Worm (Caenorhabditis elegans) whole organism, late embryonic: ENCODE results near the gene ZK856.6.

ENCODE experiments used
- C08G9.2 ChIP-seq: sonication (generic microtip); optimal IDR thresholded peaks from 2 replicates; lab custom pipeline; 2016; ENCODE audit warnings: mild to moderate bottlenecking, missing genetic modification characterization, moderate library complexity, missing compliant biosample characterization
- F13H6.1 ChIP-seq: sonication (generic microtip); optimal IDR thresholded peaks from 2 replicates; lab custom pipeline; 2016; ENCODE audit warnings: missing genetic modification characterization, missing compliant biosample characterization
- K02D7.2 ChIP-seq: sonication (generic microtip); optimal IDR thresholded peaks from 2 replicates; lab custom pipeline; 2017; ENCODE audit warnings: mild to moderate bottlenecking, missing genetic modification characterization, missing compliant biosample characterization
- ama-1 ChIP-seq: fragments of 150-350 bp; optimal IDR thresholded peaks from 2 replicates; lab custom pipeline; 2014
- ceh-19 ChIP-seq: fragments of 200-800 bp; sonication (Bioruptor generic); optimal IDR thresholded peaks from 2 replicates; lab custom pipeline; 2018; ENCODE audit warnings: mild to moderate bottlenecking, missing genetic modification characterization, missing compliant biosample characterization
- ceh-2 ChIP-seq: sonication (generic microtip); optimal IDR thresholded peaks from 2 replicates; lab custom pipeline; 2016; ENCODE audit warnings: missing genotype, missing genetic modification characterization, missing compliant biosample characterization
- ceh-24 ChIP-seq: sonication (generic microtip); optimal IDR thresholded peaks from 2 replicates; lab custom pipeline; 2016; ENCODE audit warnings: mild to moderate bottlenecking, missing genetic modification characterization, missing compliant biosample characterization
- ceh-34 ChIP-seq: sonication (generic microtip); optimal IDR thresholded peaks from 2 replicates; lab custom pipeline; 2016; ENCODE audit warnings: mild to moderate bottlenecking, missing genetic modification characterization, missing compliant biosample characterization
- ceh-45 ChIP-seq: fragments of 200-800 bp; sonication (Bioruptor generic); IDR thresholded peaks from 2 replicates; pipeline ENCODE4 v1.3.6; 2022; ENCODE audit warnings: missing genetic modification reagents, missing genetic modification characterization, missing compliant biosample characterization
- ceh-6 ChIP-seq: fragments of 200-800 bp; sonication (Bioruptor generic); optimal IDR thresholded peaks from 2 replicates; lab custom pipeline; 2018; ENCODE audit warnings: mild to moderate bottlenecking, missing genetic modification characterization, missing compliant biosample characterization
- ceh-9 ChIP-seq: sonication (generic microtip); optimal IDR thresholded peaks from 2 replicates; lab custom pipeline; 2016; ENCODE audit warnings: mild to moderate bottlenecking, missing genetic modification characterization, inconsistent platforms, missing compliant biosample characterization
- che-1 ChIP-seq: sonication (generic microtip); optimal IDR thresholded peaks from 2 replicates; lab custom pipeline; 2016; ENCODE audit warnings: mild to moderate bottlenecking, missing genetic modification characterization, missing compliant biosample characterization
- dmd-4 ChIP-seq: sonication (generic microtip); optimal IDR thresholded peaks from 2 replicates; lab custom pipeline; 2016; ENCODE audit warnings: borderline replicate concordance, missing genetic modification characterization, missing compliant biosample characterization
- elt-2 ChIP-seq: sonication (generic microtip); optimal IDR thresholded peaks from 2 replicates; lab custom pipeline; 2016; ENCODE audit warnings: missing genetic modification reagents, missing genetic modification characterization, missing compliant biosample characterization
- ets-4 ChIP-seq: sonication (generic microtip); optimal IDR thresholded peaks from 2 replicates; lab custom pipeline; 2016; ENCODE audit warnings: missing genetic modification characterization, missing compliant biosample characterization
- fkh-10 ChIP-seq: fragments of 150-350 bp; optimal IDR thresholded peaks from 2 replicates; lab custom pipeline; 2014; ENCODE audit warnings: missing biosample characterization, missing genetic modification reagents, missing genetic modification characterization
- hlh-13 ChIP-seq: fragments of 200-800 bp; sonication (Bioruptor generic); optimal IDR thresholded peaks from 2 replicates; lab custom pipeline; 2018; ENCODE audit warnings: mild to moderate bottlenecking, missing genetic modification characterization, missing compliant biosample characterization
- hlh-30 ChIP-seq: sonication (generic microtip); optimal IDR thresholded peaks from 2 replicates; lab custom pipeline; 2017; ENCODE audit warnings: antibody characterized with exemption, missing genetic modification characterization, missing compliant biosample characterization; ENCODE audit not compliant: insufficient read depth
- hlh-6 ChIP-seq: sonication (generic microtip); optimal IDR thresholded peaks from 2 replicates; lab custom pipeline; 2016; ENCODE audit warnings: missing genotype, missing genetic modification characterization, missing compliant biosample characterization
- hlh-8 ChIP-seq: sonication (generic microtip); optimal IDR thresholded peaks from 2 replicates; lab custom pipeline; 2016; ENCODE audit warnings: missing genotype, missing genetic modification characterization, missing compliant biosample characterization
- lin-11 ChIP-seq: fragments of 200-800 bp; sonication (Bioruptor generic); optimal IDR thresholded peaks from 2 replicates; lab custom pipeline; 2018; ENCODE audit warnings: mild to moderate bottlenecking, missing genetic modification characterization, missing compliant biosample characterization
- madf-2 ChIP-seq: sonication (generic microtip); optimal IDR thresholded peaks from 2 replicates; lab custom pipeline; 2017; ENCODE audit warnings: missing genetic modification characterization, missing compliant biosample characterization
- mec-3 ChIP-seq: sonication (generic microtip); optimal IDR thresholded peaks from 2 replicates; lab custom pipeline; 2016; ENCODE audit warnings: borderline replicate concordance, missing genetic modification characterization, missing compliant biosample characterization
- nfya-1 ChIP-seq: sonication (generic microtip); optimal IDR thresholded peaks from 2 replicates; lab custom pipeline; 2017; ENCODE audit warnings: missing genetic modification characterization, mild to moderate bottlenecking, missing compliant biosample characterization, antibody characterized with exemption, moderate library complexity
- nhr-232 ChIP-seq: sonication (generic microtip); optimal IDR thresholded peaks from 2 replicates; lab custom pipeline; 2016; ENCODE audit warnings: missing genetic modification characterization, missing compliant biosample characterization
- pag-3 ChIP-seq: sonication (generic microtip); optimal IDR thresholded peaks from 2 replicates; lab custom pipeline; 2016; ENCODE audit warnings: missing compliant biosample characterization, missing genetic modification characterization, borderline replicate concordance
- pat-9 ChIP-seq: fragments of 200-800 bp; sonication (Bioruptor generic); optimal IDR thresholded peaks from 2 replicates; lab custom pipeline; 2018; ENCODE audit warnings: mild to moderate bottlenecking, missing genetic modification characterization, moderate library complexity, missing compliant biosample characterization
- pha-4 ChIP-seq: fragments of 150-350 bp; optimal IDR thresholded peaks from 2 replicates; lab custom pipeline; 2018; ENCODE audit warnings: missing biosample characterization, missing genetic modification reagents, missing genetic modification characterization
- pqm-1 ChIP-seq: sonication (generic microtip); optimal IDR thresholded peaks from 2 replicates; lab custom pipeline; 2016; ENCODE audit warnings: missing genetic modification characterization, missing compliant biosample characterization
- ref-2 ChIP-seq: sonication (generic microtip); optimal IDR thresholded peaks from 2 replicates; lab custom pipeline; 2016; ENCODE audit warnings: missing genetic modification characterization, missing compliant biosample characterization
- rnt-1 ChIP-seq: sonication (generic microtip); optimal IDR thresholded peaks from 2 replicates; lab custom pipeline; 2016; ENCODE audit warnings: missing genetic modification characterization, missing compliant biosample characterization
- sdc-2 ChIP-seq: sonication (generic microtip); optimal IDR thresholded peaks from 2 replicates; lab custom pipeline; 2016; ENCODE audit warnings: missing genotype, missing genetic modification characterization, missing compliant biosample characterization
- sox-2 ChIP-seq: fragments of 200-800 bp; sonication (Bioruptor generic); IDR thresholded peaks from 2 replicates; pipeline ENCODE4 v1.3.6; 2022; ENCODE audit warnings: missing genetic modification reagents, missing genetic modification characterization, missing compliant biosample characterization
- tbx-2 ChIP-seq: sonication (generic microtip); optimal IDR thresholded peaks from 2 replicates; lab custom pipeline; 2016; ENCODE audit warnings: missing genetic modification characterization, missing compliant biosample characterization
- ttx-3 ChIP-seq: sonication (generic microtip); optimal IDR thresholded peaks from 2 replicates; lab custom pipeline; 2016; ENCODE audit warnings: missing genetic modification reagents, missing genetic modification characterization, missing compliant biosample characterization
- unc-3 ChIP-seq, 2 experiments: fragments of 200-800 bp in 1 of 2; sonication (Bioruptor generic) in 1 of 2; sonication (generic microtip) in 1 of 2; conservative IDR thresholded peaks in 1 of 2; optimal IDR thresholded peaks in 1 of 2; 2 replicates each; pipeline versions ENCODE4 v1.3.6 to Lab custom; 2016 to 2022; ENCODE audit warnings: missing compliant biosample characterization in 2 of 2, missing genetic modification characterization in 2 of 2, missing genetic modification reagents in 1 of 2
- unc-42 ChIP-seq: sonication (generic microtip); optimal IDR thresholded peaks from 2 replicates; lab custom pipeline; 2016; ENCODE audit warnings: missing genotype, missing genetic modification characterization, missing compliant biosample characterization
- ztf-16 ChIP-seq: sonication (generic microtip); optimal IDR thresholded peaks from 2 replicates; lab custom pipeline; 2017; ENCODE audit warnings: missing genetic modification characterization, missing compliant biosample characterization

ZK856.6 gene

ce11 chrV:10201913-10202312 is 3.4 kb downstream of the ZK856.6 start, which contains the start of gene ZK856.7:
TSS of gene ZK856.7 (plus strand) at chrV:10202098.
- no peak for TF ChIP-seq madf-2 (tag; lab: Kevin White, UChicago)
- no peak for TF ChIP-seq mec-3 (tag; lab: Kevin White, UChicago)
- no peak for TF ChIP-seq ceh-24 (tag; lab: Kevin White, UChicago)
- TF ChIP-seq ref-2 (tag; lab: Kevin White, UChicago), result no peak
- TF ChIP-seq ceh-19, result no peak
- no peak for TF ChIP-seq pag-3 (tag; lab: Kevin White, UChicago)
- no peak for TF ChIP-seq ceh-34 (tag; lab: Kevin White, UChicago)
- TF ChIP-seq sdc-2 (tag; lab: Kevin White, UChicago), result no peak
- no peak for TF ChIP-seq nhr-232 (tag; lab: Kevin White, UChicago)
- TF ChIP-seq ceh-2, result no peak

DNA sequence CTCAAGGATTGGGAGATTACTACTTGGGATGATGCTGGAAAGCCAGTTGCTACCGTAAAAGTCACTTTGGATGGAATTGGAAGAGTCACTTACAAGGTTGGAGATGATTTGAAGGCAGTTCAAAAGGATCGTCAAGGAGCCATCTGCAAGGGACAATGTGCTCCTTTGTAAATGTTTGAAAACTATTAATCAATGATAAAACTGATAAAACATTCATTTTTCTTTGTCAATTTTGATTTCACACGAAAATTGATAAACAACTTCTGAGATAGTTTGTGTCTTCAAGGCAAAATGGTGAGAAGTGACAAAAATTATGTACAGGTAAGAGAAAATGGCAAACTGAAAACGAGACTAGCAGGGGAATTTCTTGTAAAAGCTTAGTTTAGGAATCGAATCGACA is 3.9 kb downstream of the ZK856.6 start:
- TF ChIP-seq hlh-13 (GFP tag; lab: Kevin White, UChicago) (no peak), ceh-34 (tag; lab: Kevin White, UChicago) (no peak), tbx-2 (tag; lab: Kevin White, UChicago) (no peak), pat-9 (tag; lab: Kevin White, UChicago) (no peak), che-1 (no peak), ttx-3 (tag; lab: Kevin White, UChicago) (no peak), C08G9.2 (tag; lab: Kevin White, UChicago) (no peak), fkh-10 (GFP tag; lab: Kevin White, UChicago) (no peak), sox-2 (GFP tag; lab: Robert Waterston, UW) (no peak), hlh-8 (tag; lab: Kevin White, UChicago) (no peak), hlh-30 (tag; lab: Kevin White, UChicago) (no peak), elt-2 (tag; lab: Kevin White, UChicago) (no peak), pha-4 (no peak), hlh-6 (no peak)

ce11 chrV:10203435-10204009 is 5.0 kb downstream of the ZK856.6 start, which contains the start of gene chpf-1:
TSS of gene chpf-1 (minus strand) at chrV:10203485.
- TF ChIP-seq pat-9 (tag; lab: Kevin White, UChicago) (no peak), elt-2 (tag; lab: Kevin White, UChicago) (peak; percentile 41)

- no peak for TF ChIP-seq ztf-16 (tag; lab: Kevin White, UChicago)
- no peak for TF ChIP-seq ceh-9 (tag; lab: Kevin White, UChicago)
- TF ChIP-seq ceh-24 (tag; lab: Kevin White, UChicago), result no peak
- no peak for TF ChIP-seq mec-3 (tag; lab: Kevin White, UChicago)
- no peak for TF ChIP-seq pha-4
- TF ChIP-seq ttx-3 (tag; lab: Kevin White, UChicago), result no peak
- TF ChIP-seq nhr-232 (tag; lab: Kevin White, UChicago), result no peak
- TF ChIP-seq unc-42 (tag; lab: Kevin White, UChicago), result peak; percentile 20
- TF ChIP-seq hlh-30 (tag; lab: Kevin White, UChicago), result no peak
- TF ChIP-seq pag-3 (tag; lab: Kevin White, UChicago), result no peak
- TF ChIP-seq ets-4 (tag; lab: Kevin White, UChicago), result no peak
- peak; percentile 21 for TF ChIP-seq nfya-1 (tag; lab: Kevin White, UChicago)
- TF ChIP-seq rnt-1 (tag; lab: Kevin White, UChicago), result no peak
- no peak for TF ChIP-seq F13H6.1 (tag; lab: Kevin White, UChicago)
- no peak for TF ChIP-seq pat-9 (tag; lab: Kevin White, UChicago)
Observed at ce11 chrV:10204863-10205338, 6.4 kb downstream of the ZK856.6 start, which contains the start of the genes ZK856.19 and ZK856.11. TSS of gene ZK856.19 (minus strand) at chrV:10204913. TSS of gene ZK856.11 (minus strand) at chrV:10204938.

DNA sequence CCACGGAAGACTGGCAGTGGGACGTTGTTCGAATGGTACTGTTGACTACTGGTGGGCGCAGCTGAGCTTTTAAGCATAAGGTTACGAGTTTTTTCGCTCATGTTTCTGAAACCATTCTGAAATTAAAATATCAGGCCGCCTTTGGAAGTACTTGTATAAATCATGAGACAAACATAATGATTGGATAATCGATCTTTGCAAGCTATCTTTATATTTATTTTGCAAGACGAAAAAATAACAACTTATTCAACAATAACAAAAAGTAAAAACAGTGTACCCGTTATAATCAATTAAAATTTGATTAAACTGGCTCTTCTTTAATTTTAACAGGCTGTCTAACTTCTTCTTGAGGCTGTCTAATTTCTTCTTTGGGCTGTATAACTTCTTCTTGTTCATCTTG is 7.0 kb downstream of the ZK856.6 start, which contains the start of gene ZK856.16:
Gene ZK856.16, minus strand, starts transcription at position 101 of the 400 bp plus-strand sequence.
- no peak for TF ChIP-seq sox-2 (GFP tag; lab: Robert Waterston, UW)
- TF ChIP-seq madf-2 (tag; lab: Kevin White, UChicago), result no peak
- TF ChIP-seq lin-11 (tag; lab: Kevin White, UChicago), result no peak
- TF ChIP-seq ceh-45 (GFP tag; lab: Robert Waterston, UW), result no peak
- no peak for TF ChIP-seq K02D7.2 (tag; lab: Kevin White, UChicago)
- TF ChIP-seq unc-3 (GFP tag; conservative IDR thresholded peaks at IDR 0.05; lab: Robert Waterston, UW), result no peak
- no peak for TF ChIP-seq unc-3 (tag; optimal IDR thresholded peaks at IDR 0.05; lab: Kevin White, UChicago)
- no peak for TF ChIP-seq ama-1 (lab: Kevin White, UChicago)
- no peak for TF ChIP-seq rnt-1 (tag; lab: Kevin White, UChicago)
- TF ChIP-seq pat-9 (tag; lab: Kevin White, UChicago), result no peak
- TF ChIP-seq hlh-6, result no peak
- no peak for TF ChIP-seq ceh-6 (GFP tag; lab: Kevin White, UChicago)
- no peak for TF ChIP-seq ets-4 (tag; lab: Kevin White, UChicago)
- no peak for TF ChIP-seq dmd-4
- TF ChIP-seq pqm-1 (tag; lab: Kevin White, UChicago), result no peak
- TF ChIP-seq ztf-16 (tag; lab: Kevin White, UChicago), result no peak
